ENCODE assay signal across 2 fruit fly cellular contexts in genomic region chr3R:16717961-16718360, dm6.
A peak's percentile ranks its signal among the peaks of the same experiment; 100 is the strongest.
TF ChIP-seq lines count a peak whose summit lies in the region.

No protein-coding gene starts in this region.

TF ChIP-seq in whole organism, embryonic, 481 proteins besides CTCF, POLR2A, EP300 and RAD21 (continued from another document and continues in another):
- no peak; the same call in 1 of the 2 replicates for TF ChIP-seq CG10366 (GFP tag; IDR thresholded peaks at IDR 0.05; lab: Robert Waterston, UW)
- peak; percentile 21; the same call in 1 of the 2 replicates for TF ChIP-seq klu (GFP tag; IDR thresholded peaks at IDR 0.05; lab: Robert Waterston, UW)
- TF ChIP-seq CG16815 (GFP tag; optimal IDR thresholded peaks at IDR 0.05; lab: Kevin White, UChicago), result peak; percentile 8
- TF ChIP-seq CG2712 (tag; optimal IDR thresholded peaks at IDR 0.05; lab: Kevin White, UChicago), result peak; percentile 60
- TF ChIP-seq ash1 (GFP tag; optimal IDR thresholded peaks at IDR 0.05; lab: Kevin White, UChicago), result no peak
- TF ChIP-seq tll (GFP tag; optimal IDR thresholded peaks at IDR 0.05; lab: Kevin White, UChicago), result peak in 1 of 2 experiments; percentile 77
- TF ChIP-seq tio (GFP tag; optimal IDR thresholded peaks at IDR 0.05; lab: Kevin White, UChicago), result no peak
- TF ChIP-seq pum (GFP tag; optimal IDR thresholded peaks at IDR 0.05; lab: Kevin White, UChicago), result peak; percentile 39
- TF ChIP-seq CG17568 (GFP tag; optimal IDR thresholded peaks at IDR 0.05; lab: Kevin White, UChicago), result no peak
- TF ChIP-seq CG1832 (GFP tag; optimal IDR thresholded peaks at IDR 0.05; lab: Kevin White, UChicago), result no peak
- no peak for TF ChIP-seq Hey (tag; optimal IDR thresholded peaks at IDR 0.05; lab: Kevin White, UChicago)
- TF ChIP-seq caup (GFP tag; optimal IDR thresholded peaks at IDR 0.05; lab: Kevin White, UChicago; ENCODE audit: severe bottlenecking), result no peak
- TF ChIP-seq CG8388 (GFP tag; optimal IDR thresholded peaks at IDR 0.05; lab: Kevin White, UChicago), result peak; percentile 45
- peak; percentile 28; the same call in 1 of the 2 replicates for TF ChIP-seq Ptx1 (GFP tag; IDR thresholded peaks at IDR 0.05; lab: Robert Waterston, UW)
- TF ChIP-seq sc (optimal IDR thresholded peaks at IDR 0.05; lab: Kevin White, UChicago), result no peak
- TF ChIP-seq sc (GFP tag; optimal IDR thresholded peaks at IDR 0.05; lab: Kevin White, UChicago), result no peak
- no peak for TF ChIP-seq ssp (GFP tag; IDR thresholded peaks at IDR 0.05; lab: Robert Waterston, UW)
- no peak for TF ChIP-seq CG18599 (GFP tag; optimal IDR thresholded peaks at IDR 0.05; lab: Kevin White, UChicago)
- peak; percentile 5 for TF ChIP-seq CG18764 (GFP tag; optimal IDR thresholded peaks at IDR 0.05; lab: Kevin White, UChicago)
- TF ChIP-seq Hr51 (GFP tag; optimal IDR thresholded peaks at IDR 0.05; lab: Kevin White, UChicago), result peak in 1 of 2 experiments; percentile 1
- TF ChIP-seq unpg (GFP tag; optimal IDR thresholded peaks at IDR 0.05; lab: Kevin White, UChicago), result no peak
- peak; percentile 34 for TF ChIP-seq CG8290 (GFP tag; optimal IDR thresholded peaks at IDR 0.05; lab: Kevin White, UChicago)
- TF ChIP-seq CG8290 (tag; optimal IDR thresholded peaks at IDR 0.05; lab: Kevin White, UChicago), result no peak
- no peak for TF ChIP-seq CG9797 (GFP tag; optimal IDR thresholded peaks at IDR 0.05; lab: Kevin White, UChicago)
- no peak; the same call in 1 of the 2 replicates for TF ChIP-seq CG1024 (GFP tag; IDR thresholded peaks at IDR 0.05; lab: Robert Waterston, UW)
- peak; percentile 88 for TF ChIP-seq zen (tag; optimal IDR thresholded peaks at IDR 0.05; lab: Kevin White, UChicago)
- peak; percentile 88 for TF ChIP-seq sens (GFP tag; lab: Kevin White, UChicago)
- no peak for TF ChIP-seq ttk (GFP tag; IDR thresholded peaks at IDR 0.05; lab: Robert Waterston, UW)
- TF ChIP-seq CG12071 (GFP tag; optimal IDR thresholded peaks at IDR 0.05; lab: Kevin White, UChicago), result no peak
- TF ChIP-seq nerfin-1 (tag; optimal IDR thresholded peaks at IDR 0.05; lab: Kevin White, UChicago), result peak; percentile 10
- TF ChIP-seq chif (GFP tag; optimal IDR thresholded peaks at IDR 0.05; lab: Kevin White, UChicago), result peak; percentile 16 to 23
- peak; percentile 57 for TF ChIP-seq gem (tag; optimal IDR thresholded peaks at IDR 0.05; lab: Kevin White, UChicago)
- TF ChIP-seq D (optimal IDR thresholded peaks at IDR 0.05; lab: Kevin White, UChicago), result no peak
- peak; percentile 41 for TF ChIP-seq D (GFP tag; optimal IDR thresholded peaks at IDR 0.05; lab: Kevin White, UChicago)
- TF ChIP-seq Nf-YB (GFP tag; optimal IDR thresholded peaks at IDR 0.05; lab: Kevin White, UChicago), result no peak
- peak; percentile 34; the same call in 1 of the 2 replicates for TF ChIP-seq sim (GFP tag; IDR thresholded peaks at IDR 0.05; lab: Robert Waterston, UW)
- TF ChIP-seq az2 (GFP tag; optimal IDR thresholded peaks at IDR 0.05; lab: Kevin White, UChicago), result peak; percentile 29
- 0 out of 2 replicates have a peak, but pooled peaks have one; percentile 30 for TF ChIP-seq CG31441 (GFP tag; IDR thresholded peaks at IDR 0.05; lab: Robert Waterston, UW)
- no peak for TF ChIP-seq slou (GFP tag; optimal IDR thresholded peaks at IDR 0.05; lab: Kevin White, UChicago)
- no peak for TF ChIP-seq Dip2 (GFP tag; IDR thresholded peaks at IDR 0.05; lab: Robert Waterston, UW)
- 0 out of 2 replicates have a peak, but pooled peaks have one; percentile 8 for TF ChIP-seq slbo (GFP tag; IDR thresholded peaks at IDR 0.05; lab: Robert Waterston, UW)
- no peak for TF ChIP-seq jing (GFP tag; optimal IDR thresholded peaks at IDR 0.05; lab: Kevin White, UChicago)
- TF ChIP-seq sd (tag; optimal IDR thresholded peaks at IDR 0.05; lab: Kevin White, UChicago), result no peak
- TF ChIP-seq Mad (GFP tag; optimal IDR thresholded peaks at IDR 0.05; lab: Kevin White, UChicago), result no peak
- TF ChIP-seq CG6689 (GFP tag; IDR thresholded peaks at IDR 0.05; lab: Robert Waterston, UW), result peak; percentile 41; the same call in 1 of the 2 replicates
- no peak for TF ChIP-seq cas (GFP tag; IDR thresholded peaks at IDR 0.05; lab: Robert Waterston, UW)
- peak; percentile 58 for TF ChIP-seq CG17328 (GFP tag; IDR thresholded peaks at IDR 0.05; lab: Robert Waterston, UW)
- peak; percentile 7 for TF ChIP-seq CG2202 (tag; optimal IDR thresholded peaks at IDR 0.05; lab: Kevin White, UChicago)
- TF ChIP-seq repo (GFP tag; optimal IDR thresholded peaks at IDR 0.05; lab: Kevin White, UChicago), result no peak
- TF ChIP-seq Meics (GFP tag; optimal IDR thresholded peaks at IDR 0.05; lab: Kevin White, UChicago), result no peak
- TF ChIP-seq CG14710 (tag; optimal IDR thresholded peaks at IDR 0.05; lab: Kevin White, UChicago), result peak; percentile 64
- peak; percentile 45 for TF ChIP-seq trem (tag; optimal IDR thresholded peaks at IDR 0.05; lab: Kevin White, UChicago)
- TF ChIP-seq CG1233 (GFP tag; optimal IDR thresholded peaks at IDR 0.05; lab: Kevin White, UChicago), result peak; percentile 26
- TF ChIP-seq CG10267 (tag; optimal IDR thresholded peaks at IDR 0.05; lab: Kevin White, UChicago), result peak; percentile 62
- TF ChIP-seq CG9215 (GFP tag; IDR thresholded peaks at IDR 0.05; lab: Robert Waterston, UW), result no peak
- peak; percentile 17 for TF ChIP-seq CG5245 (GFP tag; optimal IDR thresholded peaks at IDR 0.05; lab: Kevin White, UChicago)
- no peak for TF ChIP-seq Dip3 (GFP tag; optimal IDR thresholded peaks at IDR 0.05; lab: Kevin White, UChicago)
- no peak for TF ChIP-seq exex (tag; optimal IDR thresholded peaks at IDR 0.05; lab: Kevin White, UChicago)
- no peak for TF ChIP-seq Elba2 (GFP tag; optimal IDR thresholded peaks at IDR 0.05; lab: Kevin White, UChicago)
- TF ChIP-seq tap (tag; optimal IDR thresholded peaks at IDR 0.05; lab: Kevin White, UChicago), result no peak
- peak; percentile 29; the same call in 1 of the 2 replicates for TF ChIP-seq ranshi (GFP tag; IDR thresholded peaks at IDR 0.05; lab: Robert Waterston, UW)
- no peak for TF ChIP-seq CG3407 (GFP tag; optimal IDR thresholded peaks at IDR 0.05; lab: Kevin White, UChicago)
- peak in 1 of 2 experiments; percentile 38 for TF ChIP-seq dpn (GFP tag; optimal IDR thresholded peaks at IDR 0.05; lab: Kevin White, UChicago)
- TF ChIP-seq Chrac-16 (GFP tag; optimal IDR thresholded peaks at IDR 0.05; lab: Kevin White, UChicago), result peak; percentile 8
- no peak for TF ChIP-seq hkb (optimal IDR thresholded peaks at IDR 0.05; lab: Kevin White, UChicago)
- peak; percentile 26; the same call in 1 of the 2 replicates for TF ChIP-seq hkb (GFP tag; IDR thresholded peaks at IDR 0.05; lab: Robert Waterston, UW)

TF ChIP-seq in whole organism, prepupa, 60 proteins besides CTCF, POLR2A, EP300 and RAD21 (continued from another document):
- TF ChIP-seq CG3032 (tag; optimal IDR thresholded peaks at IDR 0.05; lab: Kevin White, UChicago) (no peak), CG10669 (GFP tag; optimal IDR thresholded peaks at IDR 0.05; lab: Kevin White, UChicago) (peak; percentile 75), Ets96B (tag; optimal IDR thresholded peaks at IDR 0.05; lab: Kevin White, UChicago) (peak; percentile 77), dsx (GFP tag; optimal IDR thresholded peaks at IDR 0.05; lab: Kevin White, UChicago; ENCODE audit: poor library complexity, severe bottlenecking) (peak; percentile 58), CG6276 (GFP tag; optimal IDR thresholded peaks at IDR 0.05; lab: Kevin White, UChicago) (no peak), CG8119 (GFP tag; IDR thresholded peaks at IDR 0.05; lab: Robert Waterston, UW) (0 out of 3 replicates have a peak, but pooled peaks have one; percentile 18), CG6808 (GFP tag; optimal IDR thresholded peaks at IDR 0.05; lab: Kevin White, UChicago) (peak; percentile 72), Hr39 (GFP tag; optimal IDR thresholded peaks at IDR 0.05; lab: Kevin White, UChicago) (peak; percentile 47), CG3919 (GFP tag; optimal IDR thresholded peaks at IDR 0.05; lab: Kevin White, UChicago) (peak; percentile 81), cyc (GFP tag; optimal IDR thresholded peaks at IDR 0.05; lab: Kevin White, UChicago) (peak; percentile 75), Eip78C (GFP tag; lab: Kevin White, UChicago) (no peak), CG15336 (GFP tag; IDR thresholded peaks at IDR 0.05; lab: Robert Waterston, UW) (no peak), svp (GFP tag; lab: Kevin White, UChicago) (peak; percentile 77), vri (GFP tag; optimal IDR thresholded peaks at IDR 0.05; lab: Kevin White, UChicago) (peak; percentile 4), CG6163 (GFP tag; IDR thresholded peaks at IDR 0.05; lab: Robert Waterston, UW) (peak; percentile 71; the same call in 2 of the 3 replicates), Sox15 (GFP tag; optimal IDR thresholded peaks at IDR 0.05; lab: Kevin White, UChicago) (peak; percentile 18), Blimp-1 (GFP tag; optimal IDR thresholded peaks at IDR 0.05; lab: Kevin White, UChicago) (no peak), fd85E (GFP tag; optimal IDR thresholded peaks at IDR 0.05; lab: Kevin White, UChicago) (no peak), CG6854 (GFP tag; optimal IDR thresholded peaks at IDR 0.05; lab: Kevin White, UChicago) (no peak), achi (GFP tag; optimal IDR thresholded peaks at IDR 0.05; lab: Kevin White, UChicago) (peak; percentile 56), Met (GFP tag; optimal IDR thresholded peaks at IDR 0.05; lab: Kevin White, UChicago) (peak; percentile 81), ss (GFP tag; optimal IDR thresholded peaks at IDR 0.05; lab: Kevin White, UChicago) (peak; percentile 39 to 65), CG11762 (GFP tag; optimal IDR thresholded peaks at IDR 0.05; lab: Kevin White, UChicago; ENCODE audit: insufficient read depth) (peak; percentile 46), esn (GFP tag; optimal IDR thresholded peaks at IDR 0.05; lab: Kevin White, UChicago) (peak; percentile 66), CG9139 (GFP tag; optimal IDR thresholded peaks at IDR 0.05; lab: Kevin White, UChicago) (peak; percentile 35), Hr38 (GFP tag; optimal IDR thresholded peaks at IDR 0.05; lab: Kevin White, UChicago) (no peak), spab (GFP tag; optimal IDR thresholded peaks at IDR 0.05; lab: Kevin White, UChicago) (peak; percentile 62), Sox102F (GFP tag; optimal IDR thresholded peaks at IDR 0.05; lab: Kevin White, UChicago) (peak; percentile 39), CG6792 (GFP tag; optimal IDR thresholded peaks at IDR 0.05; lab: Kevin White, UChicago) (peak; percentile 53), lz (GFP tag; optimal IDR thresholded peaks at IDR 0.05; lab: Kevin White, UChicago) (peak; percentile 46), Hr4 (GFP tag; optimal IDR thresholded peaks at IDR 0.05; lab: Kevin White, UChicago) (no peak), salr (GFP tag; optimal IDR thresholded peaks at IDR 0.05; lab: Kevin White, UChicago) (no peak), Smox (GFP tag; optimal IDR thresholded peaks at IDR 0.05; lab: Kevin White, UChicago) (peak; percentile 54), CG31627 (GFP tag; optimal IDR thresholded peaks at IDR 0.05; lab: Kevin White, UChicago) (peak; percentile 39), eg (GFP tag; IDR thresholded peaks at IDR 0.05; lab: Robert Waterston, UW) (no peak), fkh (GFP tag; optimal IDR thresholded peaks at IDR 0.05; lab: Kevin White, UChicago) (no peak)
